Fruit fly (Drosophila melanogaster): ENCODE measurements around the gene CG13698.
A peak's percentile ranks its signal among the peaks of the same experiment; 100 is the strongest.

Gene CG13698

dm6 chr3L:18106021-18106944, at the start of gene CG13698, which contains the start of gene mRpS26 (continued):
- TF ChIP-seq CG15514 (GFP tag; optimal IDR thresholded peaks at IDR 0.05): peak; percentile 99
- TF ChIP-seq CG2889 (GFP tag; IDR thresholded peaks at IDR 0.05): no peak
- peak; percentile 83 for TF ChIP-seq sug (tag; optimal IDR thresholded peaks at IDR 0.05)
- TF ChIP-seq Doc3 (GFP tag; IDR thresholded peaks at IDR 0.05; ENCODE audit: partially characterized antibody): no peak; the same call in 2 of the 3 replicates
- peak; percentile 55 for TF ChIP-seq CG13123 (GFP tag; optimal IDR thresholded peaks at IDR 0.05)
- TF ChIP-seq CG15011 (GFP tag; optimal IDR thresholded peaks at IDR 0.05): peak; percentile 60
- TF ChIP-seq Asciz (GFP tag; optimal IDR thresholded peaks at IDR 0.05): peak; percentile 41
- 0 out of 2 replicates have a peak, but pooled peaks have one; percentile 38 for TF ChIP-seq CG1024 (GFP tag; IDR thresholded peaks at IDR 0.05)
- TF ChIP-seq CG12104 (GFP tag; optimal IDR thresholded peaks at IDR 0.05): peak; percentile 53
- no peak for TF ChIP-seq CG4707 (GFP tag; optimal IDR thresholded peaks at IDR 0.05)
- no peak for TF ChIP-seq sima (GFP tag; optimal IDR thresholded peaks at IDR 0.05)
- TF ChIP-seq jumu (GFP tag; optimal IDR thresholded peaks at IDR 0.05): no peak
- TF ChIP-seq CG6683 (GFP tag; optimal IDR thresholded peaks at IDR 0.05): peak; percentile 40
- TF ChIP-seq Bdp1 (GFP tag; optimal IDR thresholded peaks at IDR 0.05): peak; percentile 19
- peak; percentile 61 for TF ChIP-seq CG12155 (GFP tag; optimal IDR thresholded peaks at IDR 0.05)
- no peak for TF ChIP-seq z (GFP tag; IDR thresholded peaks at IDR 0.05)
- no peak for TF ChIP-seq shn (GFP tag; optimal IDR thresholded peaks at IDR 0.05)
- TF ChIP-seq CG32532 (GFP tag; IDR thresholded peaks at IDR 0.05): peak; percentile 67
- TF ChIP-seq lbe (GFP tag; optimal IDR thresholded peaks at IDR 0.05): peak; percentile 33
- TF ChIP-seq CG12071 (GFP tag; optimal IDR thresholded peaks at IDR 0.05): peak; percentile 3
- TF ChIP-seq gcm (GFP tag; optimal IDR thresholded peaks at IDR 0.05): peak; percentile 57
- TF ChIP-seq HmgZ (tag; optimal IDR thresholded peaks at IDR 0.05): peak; percentile 60
- peak; percentile 65 for TF ChIP-seq Lhr (GFP tag; optimal IDR thresholded peaks at IDR 0.05)
- peak; percentile 47 for TF ChIP-seq nerfin-1 (tag; optimal IDR thresholded peaks at IDR 0.05)
- peak; percentile 61 for TF ChIP-seq tap (tag; optimal IDR thresholded peaks at IDR 0.05)
- no peak for TF ChIP-seq CG12236 (GFP tag; optimal IDR thresholded peaks at IDR 0.05)
- peak; percentile 28; the same call in 1 of the 2 replicates for TF ChIP-seq CG17328 (GFP tag; IDR thresholded peaks at IDR 0.05)
- no peak for TF ChIP-seq CG14965 (GFP tag; optimal IDR thresholded peaks at IDR 0.05; ENCODE audit: borderline replicate concordance)
- TF ChIP-seq CG9437 (GFP tag; optimal IDR thresholded peaks at IDR 0.05): peak; percentile 64
- TF ChIP-seq CG16779 (GFP tag; IDR thresholded peaks at IDR 0.05): 0 out of 2 replicates have a peak, but pooled peaks have one; percentile 41
- peak; percentile 57 for TF ChIP-seq Hand (GFP tag; optimal IDR thresholded peaks at IDR 0.05)
- TF ChIP-seq lilli (GFP tag; optimal IDR thresholded peaks at IDR 0.05): peak; percentile 71
- TF ChIP-seq CG10565 (GFP tag; optimal IDR thresholded peaks at IDR 0.05): no peak
- peak; percentile 66 for TF ChIP-seq Oli (tag; optimal IDR thresholded peaks at IDR 0.05)
- TF ChIP-seq Deaf1 (tag; optimal IDR thresholded peaks at IDR 0.05): peak; percentile 60
- 0 out of 2 replicates have a peak, but pooled peaks have one; percentile 24 for TF ChIP-seq bowl (GFP tag; IDR thresholded peaks at IDR 0.05)
- peak; percentile 61 for TF ChIP-seq CG17359 (tag; optimal IDR thresholded peaks at IDR 0.05)
- peak in 1 of 3 experiments; percentile 75 for TF ChIP-seq lola (GFP tag; optimal IDR thresholded peaks at IDR 0.05)
- TF ChIP-seq mld (GFP tag; IDR thresholded peaks at IDR 0.05; ENCODE audit: partially characterized antibody): no peak
- TF ChIP-seq Fer1 (GFP tag; optimal IDR thresholded peaks at IDR 0.05): peak; percentile 71
- peak; percentile 56 for TF ChIP-seq gsb-n (tag; optimal IDR thresholded peaks at IDR 0.05)
- peak; percentile 50 for TF ChIP-seq al (GFP tag; IDR thresholded peaks at IDR 0.05)
- TF ChIP-seq maf-S (GFP tag; optimal IDR thresholded peaks at IDR 0.05): peak; percentile 27
- peak; percentile 9 for TF ChIP-seq Spps (tag; optimal IDR thresholded peaks at IDR 0.05)
- peak; percentile 73 for TF ChIP-seq Hr3 (GFP tag; optimal IDR thresholded peaks at IDR 0.05)
- TF ChIP-seq CG15269 (tag; optimal IDR thresholded peaks at IDR 0.05): peak; percentile 72
- peak; percentile 78 for TF ChIP-seq Ptx1 (GFP tag; IDR thresholded peaks at IDR 0.05)
